Fruit fly (Drosophila melanogaster): ENCODE measurements around the gene Pcp.

DNA sequence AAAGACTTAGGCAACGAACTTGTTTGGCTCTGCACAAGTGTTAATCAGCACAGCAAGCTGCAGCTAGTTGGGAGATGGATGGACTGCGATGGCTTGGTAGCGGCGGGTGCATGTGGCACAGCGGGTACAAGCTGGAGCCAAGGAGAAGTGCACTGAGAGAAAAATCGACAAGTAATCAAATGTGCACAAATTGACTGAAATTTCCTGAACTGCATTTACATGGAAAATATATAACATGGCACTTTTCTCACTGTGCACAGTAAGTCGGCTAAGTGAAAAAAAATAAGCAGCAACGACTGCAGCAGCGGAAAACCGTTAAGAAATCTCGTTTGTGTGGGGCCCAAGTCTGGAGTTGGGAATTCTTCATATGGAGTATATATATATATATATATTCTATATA lies 30.4 kb upstream of the Pcp start:
- no peak for TF ChIP-seq CG8478 (optimal IDR thresholded peaks at IDR 0.05)
- no peak for TF ChIP-seq usp (GFP tag; optimal IDR thresholded peaks at IDR 0.05)
- no peak for TF ChIP-seq psq (optimal IDR thresholded peaks at IDR 0.05)

All from whole organism.